Worm (Caenorhabditis elegans): ENCODE data around the gene Y105C5A.24.

Gene Y105C5A.24

ce11 chrIV:15853820-15854426 lies 4.2 kb downstream of the Y105C5A.24 start:
- TF ChIP-seq flt-1 (GFP tag; IDR thresholded peaks at IDR 0.05) (peak; percentile 57; the same call in 1 of the 2 replicates), med-1 (GFP tag; optimal IDR thresholded peaks at IDR 0.05; ENCODE audit: insufficient read depth) (no peak)

- TF ChIP-seq klf-2 (GFP tag; conservative IDR thresholded peaks at IDR 0.05) (no peak), T22C8.4 (GFP tag; IDR thresholded peaks at IDR 0.05) (no peak), ztf-29 (GFP tag; IDR thresholded peaks at IDR 0.05) (no peak), med-1 (GFP tag; optimal IDR thresholded peaks at IDR 0.05; ENCODE audit: insufficient read depth) (no peak), ztf-23 (GFP tag; IDR thresholded peaks at IDR 0.05) (no peak), tab-1 (GFP tag; IDR thresholded peaks at IDR 0.05) (no peak), flt-1 (GFP tag; IDR thresholded peaks at IDR 0.05) (no peak), ref-1 (GFP tag; conservative IDR thresholded peaks at IDR 0.05) (no peak), cog-1 (tag; optimal IDR thresholded peaks at IDR 0.05) (no peak)
Observed at ce11 chrIV:15861499-15861898, 11.8 kb downstream of the Y105C5A.24 start.

- TF ChIP-seq med-1 (GFP tag; optimal IDR thresholded peaks at IDR 0.05; ENCODE audit: insufficient read depth) (no peak), klf-2 (GFP tag; conservative IDR thresholded peaks at IDR 0.05) (no peak), tab-1 (GFP tag; IDR thresholded peaks at IDR 0.05) (no peak), flt-1 (GFP tag; IDR thresholded peaks at IDR 0.05) (no peak), ztf-29 (GFP tag; IDR thresholded peaks at IDR 0.05) (no peak), T22C8.4 (GFP tag; IDR thresholded peaks at IDR 0.05) (no peak), cog-1 (tag; optimal IDR thresholded peaks at IDR 0.05) (no peak)
Observed at ce11 chrIV:15868288-15868687, 18.6 kb downstream of the Y105C5A.24 start.

- TF ChIP-seq klf-2 (GFP tag; conservative IDR thresholded peaks at IDR 0.05) (no peak), ztf-23 (GFP tag; IDR thresholded peaks at IDR 0.05) (no peak)
Observed at ce11 chrIV:15870356-15870755, 20.7 kb downstream of the Y105C5A.24 start, which contains the start of gene Y105C5B.1. Gene Y105C5B.1 (plus strand): TSS chrIV:15870656.

- no peak for TF ChIP-seq klf-2 (GFP tag; conservative IDR thresholded peaks at IDR 0.05)
- no peak for TF ChIP-seq ztf-23 (GFP tag; IDR thresholded peaks at IDR 0.05)
- no peak for TF ChIP-seq cog-1 (tag; optimal IDR thresholded peaks at IDR 0.05)
- no peak for TF ChIP-seq ref-1 (GFP tag; conservative IDR thresholded peaks at IDR 0.05)
- TF ChIP-seq T22C8.4 (GFP tag; IDR thresholded peaks at IDR 0.05): no peak
- TF ChIP-seq flt-1 (GFP tag; IDR thresholded peaks at IDR 0.05): no peak
Observed at ce11 chrIV:15872633-15873032, 23.0 kb downstream of the Y105C5A.24 start, which contains the start of gene gcy-25. Gene gcy-25 (plus strand): TSS chrIV:15872933.

- no peak for TF ChIP-seq T22C8.4 (GFP tag; IDR thresholded peaks at IDR 0.05)
- TF ChIP-seq ref-1 (GFP tag; conservative IDR thresholded peaks at IDR 0.05): no peak
- TF ChIP-seq flt-1 (GFP tag; IDR thresholded peaks at IDR 0.05): no peak
- no peak for TF ChIP-seq med-1 (GFP tag; optimal IDR thresholded peaks at IDR 0.05; ENCODE audit: insufficient read depth)
- TF ChIP-seq ztf-29 (GFP tag; IDR thresholded peaks at IDR 0.05): no peak
- TF ChIP-seq klf-2 (GFP tag; conservative IDR thresholded peaks at IDR 0.05): no peak
Observed at ce11 chrIV:15878262-15878661, 28.6 kb downstream of the Y105C5A.24 start.

ce11 chrIV:15880114-15880513 lies 30.4 kb downstream of the Y105C5A.24 start:
- TF ChIP-seq klf-2 (GFP tag; conservative IDR thresholded peaks at IDR 0.05) (no peak), med-1 (GFP tag; optimal IDR thresholded peaks at IDR 0.05; ENCODE audit: insufficient read depth) (no peak), tab-1 (GFP tag; IDR thresholded peaks at IDR 0.05) (no peak), ztf-29 (GFP tag; IDR thresholded peaks at IDR 0.05) (no peak), T22C8.4 (GFP tag; IDR thresholded peaks at IDR 0.05) (no peak), cog-1 (tag; optimal IDR thresholded peaks at IDR 0.05) (no peak), ref-1 (GFP tag; conservative IDR thresholded peaks at IDR 0.05) (no peak)

ce11 chrIV:15883922-15884321 lies 34.2 kb downstream of the Y105C5A.24 start, which contains the start of gene Y105C5B.3:
Gene Y105C5B.3 (plus strand): TSS chrIV:15884222.
- no peak for TF ChIP-seq med-1 (GFP tag; optimal IDR thresholded peaks at IDR 0.05; ENCODE audit: insufficient read depth)
- TF ChIP-seq klf-2 (GFP tag; conservative IDR thresholded peaks at IDR 0.05): no peak
- TF ChIP-seq tab-1 (GFP tag; IDR thresholded peaks at IDR 0.05): no peak
- no peak for TF ChIP-seq ztf-29 (GFP tag; IDR thresholded peaks at IDR 0.05)
- TF ChIP-seq T22C8.4 (GFP tag; IDR thresholded peaks at IDR 0.05): no peak
- no peak for TF ChIP-seq cog-1 (tag; optimal IDR thresholded peaks at IDR 0.05)
- TF ChIP-seq ref-1 (GFP tag; conservative IDR thresholded peaks at IDR 0.05): no peak
- no peak for TF ChIP-seq ztf-23 (GFP tag; IDR thresholded peaks at IDR 0.05)
- TF ChIP-seq flt-1 (GFP tag; IDR thresholded peaks at IDR 0.05): no peak

ce11 chrIV:15894133-15894532 lies 44.5 kb downstream of the Y105C5A.24 start, which contains the start of gene srv-14:
Gene srv-14 (minus strand): TSS chrIV:15894233.
- no peak for TF ChIP-seq T22C8.4 (GFP tag; IDR thresholded peaks at IDR 0.05)
- TF ChIP-seq ref-1 (GFP tag; conservative IDR thresholded peaks at IDR 0.05): no peak
- TF ChIP-seq ztf-29 (GFP tag; IDR thresholded peaks at IDR 0.05): no peak
- no peak for TF ChIP-seq cog-1 (tag; optimal IDR thresholded peaks at IDR 0.05)
- no peak for TF ChIP-seq med-1 (GFP tag; optimal IDR thresholded peaks at IDR 0.05; ENCODE audit: insufficient read depth)
- no peak for TF ChIP-seq ztf-23 (GFP tag; IDR thresholded peaks at IDR 0.05)
- TF ChIP-seq tab-1 (GFP tag; IDR thresholded peaks at IDR 0.05): no peak
- TF ChIP-seq klf-2 (GFP tag; conservative IDR thresholded peaks at IDR 0.05): no peak
- no peak for TF ChIP-seq flt-1 (GFP tag; IDR thresholded peaks at IDR 0.05)

ce11 chrIV:15894819-15895218 lies 45.1 kb downstream of the Y105C5A.24 start:
- no peak for TF ChIP-seq flt-1 (GFP tag; IDR thresholded peaks at IDR 0.05)
- TF ChIP-seq ref-1 (GFP tag; conservative IDR thresholded peaks at IDR 0.05): no peak
- no peak for TF ChIP-seq ztf-23 (GFP tag; IDR thresholded peaks at IDR 0.05)
- TF ChIP-seq med-1 (GFP tag; optimal IDR thresholded peaks at IDR 0.05; ENCODE audit: insufficient read depth): no peak
- no peak for TF ChIP-seq cog-1 (tag; optimal IDR thresholded peaks at IDR 0.05)
- TF ChIP-seq ztf-29 (GFP tag; IDR thresholded peaks at IDR 0.05): no peak
- TF ChIP-seq T22C8.4 (GFP tag; IDR thresholded peaks at IDR 0.05): no peak
- TF ChIP-seq klf-2 (GFP tag; conservative IDR thresholded peaks at IDR 0.05): no peak
- no peak for TF ChIP-seq tab-1 (GFP tag; IDR thresholded peaks at IDR 0.05)
